Fruit fly (Drosophila melanogaster) whole organism, wandering third instar larva: ENCODE measurements around the gene Pink1.

ENCODE experiments used
- Abd-B ChIP-seq: fragments of >200 bp; optimal IDR thresholded peaks from 2 replicates; lab custom pipeline; 2017; ENCODE audit warnings: missing biosample characterization, missing genetic modification characterization
- CG32264 ChIP-seq: fragments of 200-800 bp; sonication (Bioruptor generic); optimal IDR thresholded peaks from 2 replicates; lab custom pipeline; 2016; ENCODE audit warnings: missing biosample characterization, missing genetic modification characterization
- CG9705 ChIP-seq: fragments of 200-800 bp; sonication (Bioruptor generic); optimal IDR thresholded peaks from 2 replicates; lab custom pipeline; 2018; ENCODE audit warnings: missing biosample characterization, mild to moderate bottlenecking, missing genetic modification characterization
- CrebA ChIP-seq: fragments of 200-800 bp; sonication (Bioruptor generic); optimal IDR thresholded peaks from 2 replicates; lab custom pipeline; 2016; ENCODE audit warnings: missing biosample characterization, mild to moderate bottlenecking, missing genetic modification characterization, borderline replicate concordance
- Dfd ChIP-seq: fragments of >200 bp; optimal IDR thresholded peaks from 2 replicates; lab custom pipeline; 2017; ENCODE audit warnings: missing biosample characterization, missing genetic modification characterization
- Dif ChIP-seq: fragments of 200-275, 200-300 bp; sonication (Bioruptor generic); optimal IDR thresholded peaks from 2 replicates; lab custom pipeline; 2018; ENCODE audit warnings: missing biosample characterization, missing genetic modification characterization; ENCODE audit not compliant: partially characterized antibody
- GATAd ChIP-seq: sonication (Bioruptor generic); optimal IDR thresholded peaks from 2 replicates; lab custom pipeline; 2016; ENCODE audit warnings: missing biosample characterization, missing genetic modification characterization
- HLH106 ChIP-seq: fragments of 200-800 bp; optimal IDR thresholded peaks from 3 replicates; lab custom pipeline; 2019; ENCODE audit warnings: missing biosample characterization, mild to moderate bottlenecking, missing genetic modification characterization, moderate library complexity
- Hnf4 ChIP-seq: fragments of 200-800 bp; sonication (Bioruptor generic); optimal IDR thresholded peaks from 2 replicates; lab custom pipeline; 2016; ENCODE audit warnings: missing biosample characterization, mild to moderate bottlenecking, missing genetic modification characterization
- Hr78 ChIP-seq: fragments of >200 bp; optimal IDR thresholded peaks from 2 replicates; lab custom pipeline; 2017; ENCODE audit warnings: missing biosample characterization, missing genetic modification characterization
- Hr83 ChIP-seq: fragments of 200-300 bp; sonication (Bioruptor generic); optimal IDR thresholded peaks from 2 replicates; lab custom pipeline; 2016; ENCODE audit warnings: missing biosample characterization, mild to moderate bottlenecking, missing genetic modification characterization, moderate library complexity; ENCODE audit not compliant: poor library complexity, severe bottlenecking
- Jra ChIP-seq: sonication (Bioruptor generic); optimal IDR thresholded peaks from 2 replicates; lab custom pipeline; 2016; ENCODE audit warnings: missing biosample characterization, missing genetic modification characterization
- Mio ChIP-seq: sonication (Bioruptor generic); optimal IDR thresholded peaks from 2 replicates; lab custom pipeline; 2016; ENCODE audit warnings: missing biosample characterization, missing genetic modification characterization
- Myc ChIP-seq: fragments of >200 bp; optimal IDR thresholded peaks from 2 replicates; lab custom pipeline; 2017
- N ChIP-seq: fragments of >200 bp; optimal IDR thresholded peaks from 2 replicates; lab custom pipeline; 2018; ENCODE audit warnings: missing biosample characterization, missing external identifiers, missing genetic modification characterization
- OdsH ChIP-seq: fragments of 200-800 bp; sonication (Bioruptor generic); optimal IDR thresholded peaks from 2 replicates; lab custom pipeline; 2016; ENCODE audit warnings: missing biosample characterization, mild to moderate bottlenecking, missing genetic modification characterization
- Rel ChIP-seq, 2 experiments: fragments of 200-800 bp; sonication (Bioruptor generic) in 1 of 2; optimal IDR thresholded peaks; 2 replicates in 1 of 2; 3 replicates in 1 of 2; lab custom pipeline; 2016 to 2019; ENCODE audit warnings: mild to moderate bottlenecking in 2 of 2, missing biosample characterization in 2 of 2, missing genetic modification characterization in 2 of 2, moderate library complexity in 1 of 2
- Sp1 ChIP-seq: fragments of 200-800 bp; sonication (Bioruptor generic); optimal IDR thresholded peaks from 3 replicates; lab custom pipeline; 2019; ENCODE audit warnings: missing biosample characterization, mild to moderate bottlenecking, missing genetic modification characterization, moderate library complexity
- Vsx2 ChIP-seq: fragments of 200-300, 225-300 bp; sonication (Bioruptor generic); optimal IDR thresholded peaks from 2 replicates; lab custom pipeline; 2018; ENCODE audit warnings: missing biosample characterization, missing genetic modification characterization; ENCODE audit not compliant: partially characterized antibody
- br ChIP-seq: fragments of 200-800 bp; sonication (Bioruptor generic); optimal IDR thresholded peaks from 2 replicates; lab custom pipeline; 2016; ENCODE audit warnings: missing biosample characterization, missing genetic modification characterization
- brk ChIP-seq: fragments of 200-800 bp; sonication (Bioruptor generic); optimal IDR thresholded peaks from 2 replicates; lab custom pipeline; 2016; ENCODE audit warnings: missing biosample characterization, mild to moderate bottlenecking, missing genetic modification characterization
- dl ChIP-seq, 2 experiments: fragments of 175-275, 200-275 bp in 1 of 2; fragments of 200-275 bp in 1 of 2; sonication (Bioruptor generic); optimal IDR thresholded peaks; lab custom pipeline; 2018; ENCODE audit warnings: mild to moderate bottlenecking in 2 of 2, missing biosample characterization in 2 of 2, missing genetic modification characterization in 2 of 2, moderate library complexity in 2 of 2; ENCODE audit not compliant: partially characterized antibody in 2 of 2, insufficient read depth in 1 of 2
- dmrt93B ChIP-seq: fragments of 200-800 bp; sonication (Bioruptor generic); optimal IDR thresholded peaks from 2 replicates; lab custom pipeline; 2018; ENCODE audit warnings: missing biosample characterization, mild to moderate bottlenecking, missing genetic modification characterization
- dsf ChIP-seq: sonication (Bioruptor generic); optimal IDR thresholded peaks from 2 replicates; lab custom pipeline; 2016; ENCODE audit warnings: missing biosample characterization, missing genetic modification characterization, borderline replicate concordance
- ey ChIP-seq: fragments of 200-800 bp; sonication (Bioruptor generic); optimal IDR thresholded peaks from 2 replicates; lab custom pipeline; 2016; ENCODE audit warnings: missing biosample characterization, missing genetic modification characterization
- foxo ChIP-seq, 2 experiments: fragments of 200-800 bp; sonication (Bioruptor generic); optimal IDR thresholded peaks; 2 replicates in 1 of 2; 3 replicates in 1 of 2; lab custom pipeline; 2016 to 2017; ENCODE audit warnings: missing biosample characterization in 2 of 2, missing genetic modification characterization in 2 of 2
- fru ChIP-seq: fragments of 200-800 bp; sonication (Bioruptor generic); optimal IDR thresholded peaks from 3 replicates; lab custom pipeline; 2016; ENCODE audit warnings: missing biosample characterization, mild to moderate bottlenecking, missing genetic modification characterization
- h ChIP-seq: fragments of 200-800 bp; sonication (Bioruptor generic); optimal IDR thresholded peaks from 3 replicates; lab custom pipeline; 2016; ENCODE audit warnings: missing biosample characterization, mild to moderate bottlenecking, missing genetic modification characterization
- jim ChIP-seq: fragments of 175-275, 200-325 bp; sonication (Bioruptor generic); optimal IDR thresholded peaks from 2 replicates; lab custom pipeline; 2016; ENCODE audit warnings: missing biosample characterization, mild to moderate bottlenecking, missing genetic modification characterization
- lola ChIP-seq: fragments of >200 bp; optimal IDR thresholded peaks from 2 replicates; lab custom pipeline; 2017; ENCODE audit warnings: missing biosample characterization, missing genetic modification characterization
- pan ChIP-seq: fragments of >200 bp; optimal IDR thresholded peaks from 2 replicates; lab custom pipeline; 2017
- psq ChIP-seq: fragments of 200-800 bp; sonication (Bioruptor generic); optimal IDR thresholded peaks from 3 replicates; lab custom pipeline; 2017; ENCODE audit warnings: missing biosample characterization, mild to moderate bottlenecking, missing genetic modification characterization, moderate library complexity
- rgr ChIP-seq: fragments of 200-800 bp; sonication (Bioruptor generic); optimal IDR thresholded peaks from 3 replicates; lab custom pipeline; 2016; ENCODE audit warnings: missing biosample characterization, mild to moderate bottlenecking, missing genetic modification characterization
- sage ChIP-seq: fragments of 200-800 bp; sonication (Bioruptor generic); optimal IDR thresholded peaks from 2 replicates; lab custom pipeline; 2016; ENCODE audit warnings: missing biosample characterization, mild to moderate bottlenecking, missing genetic modification characterization
- sv ChIP-seq: fragments of 200-800 bp; sonication (Bioruptor generic); optimal IDR thresholded peaks from 3 replicates; lab custom pipeline; 2016; ENCODE audit warnings: missing biosample characterization, missing genetic modification characterization
- tai ChIP-seq: sonication (Bioruptor generic); optimal IDR thresholded peaks from 2 replicates; lab custom pipeline; 2016; ENCODE audit warnings: missing biosample characterization, missing genetic modification characterization
- usp ChIP-seq: fragments of >200 bp; optimal IDR thresholded peaks from 2 replicates; lab custom pipeline; 2017; ENCODE audit warnings: missing biosample characterization, missing genetic modification characterization
- woc ChIP-seq: sonication (Bioruptor generic); optimal IDR thresholded peaks from 2 replicates; lab custom pipeline; 2016; ENCODE audit warnings: missing biosample characterization, mild to moderate bottlenecking, missing genetic modification characterization

Gene Pink1

dm6 chrX:6656626-6657558 is 26.7 kb upstream of the Pink1 start:
- TF ChIP-seq brk (GFP tag; lab: Kevin White, UChicago) (peak; percentile 52), pan (lab: Kevin White, UChicago) (no peak), Rel (GFP tag; optimal IDR thresholded peaks at IDR 0.05; lab: Kevin White, UChicago) (no peak), Rel (tag; optimal IDR thresholded peaks at IDR 0.05; lab: Kevin White, UChicago) (peak; percentile 28), Jra (GFP tag; lab: Kevin White, UChicago) (no peak), Myc (lab: Kevin White, UChicago) (peak; percentile 96), tai (GFP tag; lab: Kevin White, UChicago) (no peak), rgr (peak; percentile 40), sage (GFP tag; lab: Kevin White, UChicago) (no peak), ey (GFP tag; lab: Kevin White, UChicago) (no peak), woc (GFP tag; lab: Kevin White, UChicago) (peak; percentile 57), dl (GFP tag; optimal IDR thresholded peaks at IDR 0.05; lab: Kevin White, UChicago; ENCODE audit: insufficient read depth in 1 of 2, partially characterized antibody in 2 of 2) (no peak), GATAd (GFP tag; lab: Kevin White, UChicago) (no peak), CG9705 (GFP tag; lab: Kevin White, UChicago) (peak; percentile 33), N (no peak), jim (no peak), Vsx2 (GFP tag; lab: Kevin White, UChicago) (no peak), Mio (GFP tag; lab: Kevin White, UChicago) (no peak), br (GFP tag; lab: Kevin White, UChicago) (no peak), Dif (GFP tag; lab: Kevin White, UChicago) (peak; percentile 18), sv (GFP tag; lab: Kevin White, UChicago) (no peak), Sp1 (GFP tag; lab: Kevin White, UChicago) (peak; percentile 69), Hnf4 (peak; percentile 2), Hr78 (GFP tag; lab: Kevin White, UChicago) (no peak), Abd-B (GFP tag; lab: Kevin White, UChicago) (no peak), foxo (GFP tag; optimal IDR thresholded peaks at IDR 0.05; lab: Kevin White, UChicago) (peak in 1 of 2 experiments; percentile 44), dmrt93B (GFP tag; lab: Kevin White, UChicago) (no peak), lola (no peak), CG32264 (GFP tag; lab: Kevin White, UChicago) (no peak), CrebA (GFP tag; lab: Kevin White, UChicago) (no peak), dsf (GFP tag; lab: Kevin White, UChicago) (no peak), usp (GFP tag; lab: Kevin White, UChicago) (no peak), OdsH (GFP tag; lab: Kevin White, UChicago) (peak; percentile 36), Hr83 (GFP tag; lab: Kevin White, UChicago) (no peak), fru (GFP tag; lab: Kevin White, UChicago) (peak; percentile 52), psq (GFP tag; lab: Kevin White, UChicago) (peak; percentile 17), HLH106 (peak; percentile 64), h (GFP tag; lab: Kevin White, UChicago) (peak; percentile 55), Dfd (GFP tag; lab: Kevin White, UChicago) (no peak)
- TF ChIP-seq, all 38 proteins: peak for 15

DNA sequence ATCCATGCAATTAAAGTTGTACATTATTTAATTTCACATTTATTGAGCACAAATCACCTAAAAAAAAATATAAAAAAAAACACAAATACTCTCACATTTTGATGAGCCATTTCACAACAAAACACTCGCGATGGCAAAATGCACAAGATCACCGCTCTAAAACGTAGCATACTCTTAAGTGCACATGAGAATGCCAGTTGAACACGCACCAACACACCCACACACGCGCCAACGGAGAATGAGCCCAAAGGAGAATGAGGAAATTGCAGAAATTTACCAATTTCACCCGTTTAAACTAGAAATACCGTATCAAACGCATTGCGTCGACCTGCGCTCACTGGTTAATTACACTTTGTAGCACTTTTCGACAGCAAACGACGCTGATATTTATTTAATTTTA is 23.7 kb upstream of the Pink1 start:
- no peak for TF ChIP-seq Rel (GFP tag; optimal IDR thresholded peaks at IDR 0.05; lab: Kevin White, UChicago)
- peak; percentile 1 for TF ChIP-seq Rel (tag; optimal IDR thresholded peaks at IDR 0.05; lab: Kevin White, UChicago)
- TF ChIP-seq Hr83 (GFP tag; lab: Kevin White, UChicago) = no peak
- no peak for TF ChIP-seq dmrt93B (GFP tag; lab: Kevin White, UChicago)
- no peak for TF ChIP-seq dl (GFP tag; optimal IDR thresholded peaks at IDR 0.05; lab: Kevin White, UChicago; ENCODE audit: insufficient read depth in 1 of 2, partially characterized antibody in 2 of 2)
- TF ChIP-seq jim = no peak
- TF ChIP-seq Vsx2 (GFP tag; lab: Kevin White, UChicago) = no peak
- no peak for TF ChIP-seq HLH106
- TF ChIP-seq Myc (lab: Kevin White, UChicago) = no peak
- no peak for TF ChIP-seq fru (GFP tag; lab: Kevin White, UChicago)
- peak; percentile 52 for TF ChIP-seq N
- TF ChIP-seq Dfd (GFP tag; lab: Kevin White, UChicago) = no peak
- peak; percentile 53 for TF ChIP-seq psq (GFP tag; lab: Kevin White, UChicago)
- no peak for TF ChIP-seq pan (lab: Kevin White, UChicago)
- no peak for TF ChIP-seq Dif (GFP tag; lab: Kevin White, UChicago)
- no peak for TF ChIP-seq sage (GFP tag; lab: Kevin White, UChicago)
- TF ChIP-seq, all 38 proteins: peak for 3
